Worm (Caenorhabditis elegans) whole organism, late embryonic: Measurements from ENCODE around the gene F10E9.3.
"Not testable (repeated sequence)": the region's sequence is repeated elsewhere in the genome, so short reads cannot be mapped to it uniquely, and the experiment has no call there.

Experiments
- K09A11.1 ChIP-seq: sonication (generic microtip); optimal IDR thresholded peaks from 2 replicates; lab custom pipeline; 2017; ENCODE audit warnings: antibody characterized with exemption, mild to moderate bottlenecking, missing genetic modification characterization, missing compliant biosample characterization; ENCODE audit not compliant: insufficient read depth
- ahr-1 ChIP-seq: sonication (generic microtip); optimal IDR thresholded peaks from 2 replicates; lab custom pipeline; 2016; ENCODE audit warnings: missing genetic modification characterization, missing compliant biosample characterization
- ama-1 ChIP-seq: fragments of 150-350 bp; optimal IDR thresholded peaks from 2 replicates; lab custom pipeline; 2014
- ceh-19 ChIP-seq: fragments of 200-800 bp; sonication (Bioruptor generic); optimal IDR thresholded peaks from 2 replicates; lab custom pipeline; 2018; ENCODE audit warnings: mild to moderate bottlenecking, missing genetic modification characterization, missing compliant biosample characterization
- ceh-2 ChIP-seq: sonication (generic microtip); optimal IDR thresholded peaks from 2 replicates; lab custom pipeline; 2016; ENCODE audit warnings: missing genotype, missing genetic modification characterization, missing compliant biosample characterization
- ceh-24 ChIP-seq: sonication (generic microtip); optimal IDR thresholded peaks from 2 replicates; lab custom pipeline; 2016; ENCODE audit warnings: mild to moderate bottlenecking, missing genetic modification characterization, missing compliant biosample characterization
- ceh-30 ChIP-seq: fragments of 150-350 bp; optimal IDR thresholded peaks from 2 replicates; lab custom pipeline; 2014; ENCODE audit warnings: missing biosample characterization, missing genetic modification characterization
- ceh-31 ChIP-seq: sonication (generic microtip); optimal IDR thresholded peaks from 2 replicates; lab custom pipeline; 2016; ENCODE audit warnings: missing genetic modification characterization, missing compliant biosample characterization
- ceh-34 ChIP-seq: sonication (generic microtip); optimal IDR thresholded peaks from 2 replicates; lab custom pipeline; 2016; ENCODE audit warnings: mild to moderate bottlenecking, missing genetic modification characterization, missing compliant biosample characterization
- ceh-48 ChIP-seq: sonication (generic microtip); optimal IDR thresholded peaks from 2 replicates; lab custom pipeline; 2016; ENCODE audit warnings: missing genetic modification characterization, inconsistent platforms, missing compliant biosample characterization
- ceh-6 ChIP-seq: fragments of 200-800 bp; sonication (Bioruptor generic); optimal IDR thresholded peaks from 2 replicates; lab custom pipeline; 2018; ENCODE audit warnings: mild to moderate bottlenecking, missing genetic modification characterization, missing compliant biosample characterization
- ceh-9 ChIP-seq: sonication (generic microtip); optimal IDR thresholded peaks from 2 replicates; lab custom pipeline; 2016; ENCODE audit warnings: mild to moderate bottlenecking, missing genetic modification characterization, inconsistent platforms, missing compliant biosample characterization
- che-1 ChIP-seq: sonication (generic microtip); optimal IDR thresholded peaks from 2 replicates; lab custom pipeline; 2016; ENCODE audit warnings: mild to moderate bottlenecking, missing genetic modification characterization, missing compliant biosample characterization
- dmd-4 ChIP-seq: sonication (generic microtip); optimal IDR thresholded peaks from 2 replicates; lab custom pipeline; 2016; ENCODE audit warnings: borderline replicate concordance, missing genetic modification characterization, missing compliant biosample characterization
- ets-4 ChIP-seq: sonication (generic microtip); optimal IDR thresholded peaks from 2 replicates; lab custom pipeline; 2016; ENCODE audit warnings: missing genetic modification characterization, missing compliant biosample characterization
- fax-1 ChIP-seq: sonication (generic microtip); optimal IDR thresholded peaks from 2 replicates; lab custom pipeline; 2016; ENCODE audit warnings: missing genotype, missing genetic modification characterization, missing compliant biosample characterization
- gmeb-2 ChIP-seq: sonication (generic microtip); optimal IDR thresholded peaks from 2 replicates; lab custom pipeline; 2016; ENCODE audit warnings: missing genetic modification characterization, inconsistent platforms, missing compliant biosample characterization
- hlh-13 ChIP-seq: fragments of 200-800 bp; sonication (Bioruptor generic); optimal IDR thresholded peaks from 2 replicates; lab custom pipeline; 2018; ENCODE audit warnings: mild to moderate bottlenecking, missing genetic modification characterization, missing compliant biosample characterization
- hlh-15 ChIP-seq: sonication (generic microtip); optimal IDR thresholded peaks from 2 replicates; lab custom pipeline; 2016; ENCODE audit warnings: missing genetic modification characterization, missing compliant biosample characterization
- hlh-30 ChIP-seq: sonication (generic microtip); optimal IDR thresholded peaks from 2 replicates; lab custom pipeline; 2017; ENCODE audit warnings: antibody characterized with exemption, missing genetic modification characterization, missing compliant biosample characterization; ENCODE audit not compliant: insufficient read depth
- mec-3 ChIP-seq: sonication (generic microtip); optimal IDR thresholded peaks from 2 replicates; lab custom pipeline; 2016; ENCODE audit warnings: borderline replicate concordance, missing genetic modification characterization, missing compliant biosample characterization
- nfya-1 ChIP-seq: sonication (generic microtip); optimal IDR thresholded peaks from 2 replicates; lab custom pipeline; 2017; ENCODE audit warnings: missing genetic modification characterization, mild to moderate bottlenecking, missing compliant biosample characterization, antibody characterized with exemption, moderate library complexity
- odd-2 ChIP-seq: sonication (generic microtip); optimal IDR thresholded peaks from 2 replicates; lab custom pipeline; 2017; ENCODE audit warnings: antibody characterized with exemption, mild to moderate bottlenecking, missing genetic modification characterization, missing compliant biosample characterization
- pat-9 ChIP-seq: fragments of 200-800 bp; sonication (Bioruptor generic); optimal IDR thresholded peaks from 2 replicates; lab custom pipeline; 2018; ENCODE audit warnings: mild to moderate bottlenecking, missing genetic modification characterization, moderate library complexity, missing compliant biosample characterization
- pax-1 ChIP-seq: fragments of 150-350 bp; optimal IDR thresholded peaks from 2 replicates; lab custom pipeline; 2014; ENCODE audit warnings: missing biosample characterization, missing genetic modification characterization
- pha-2 ChIP-seq: sonication (generic microtip); optimal IDR thresholded peaks from 2 replicates; lab custom pipeline; 2017; ENCODE audit warnings: mild to moderate bottlenecking, missing genetic modification characterization, missing compliant biosample characterization
- pqm-1 ChIP-seq: sonication (generic microtip); optimal IDR thresholded peaks from 2 replicates; lab custom pipeline; 2016; ENCODE audit warnings: missing genetic modification characterization, missing compliant biosample characterization
- ref-2 ChIP-seq: sonication (generic microtip); optimal IDR thresholded peaks from 2 replicates; lab custom pipeline; 2016; ENCODE audit warnings: missing genetic modification characterization, missing compliant biosample characterization
- sox-2 ChIP-seq: fragments of 200-800 bp; sonication (Bioruptor generic); IDR thresholded peaks from 2 replicates; pipeline ENCODE4 v1.3.6; 2022; ENCODE audit warnings: missing genetic modification reagents, missing genetic modification characterization, missing compliant biosample characterization
- tbx-7 ChIP-seq: sonication (generic microtip); optimal IDR thresholded peaks from 2 replicates; lab custom pipeline; 2016; ENCODE audit warnings: missing genotype, missing genetic modification characterization, missing compliant biosample characterization
- ttx-3 ChIP-seq: sonication (generic microtip); optimal IDR thresholded peaks from 2 replicates; lab custom pipeline; 2016; ENCODE audit warnings: missing genetic modification reagents, missing genetic modification characterization, missing compliant biosample characterization
- unc-42 ChIP-seq: sonication (generic microtip); optimal IDR thresholded peaks from 2 replicates; lab custom pipeline; 2016; ENCODE audit warnings: missing genotype, missing genetic modification characterization, missing compliant biosample characterization
- unc-55 ChIP-seq: sonication (generic microtip); optimal IDR thresholded peaks from 2 replicates; lab custom pipeline; 2017; ENCODE audit warnings: missing biosample characterization, missing genetic modification reagents, missing genetic modification characterization
- ztf-16 ChIP-seq: sonication (generic microtip); optimal IDR thresholded peaks from 2 replicates; lab custom pipeline; 2017; ENCODE audit warnings: missing genetic modification characterization, missing compliant biosample characterization

F10E9.3 gene

ce11 chrIII:8331779-8332178, 21.0 kb downstream of the F10E9.3 start, which contains the start of the genes mrps-18A and ZC262.2:
Gene mrps-18A (minus strand): TSS chrIII:8331919.
Gene ZC262.2 (plus strand): TSS chrIII:8332062.
- TF ChIP-seq gmeb-2 (tag; lab: Kevin White, UChicago): no peak
- TF ChIP-seq hlh-30 (tag; lab: Kevin White, UChicago): peak; percentile 62
- no peak for TF ChIP-seq ceh-31 (tag; lab: Kevin White, UChicago)
- TF ChIP-seq nfya-1 (tag; lab: Kevin White, UChicago): peak; percentile 9

DNA sequence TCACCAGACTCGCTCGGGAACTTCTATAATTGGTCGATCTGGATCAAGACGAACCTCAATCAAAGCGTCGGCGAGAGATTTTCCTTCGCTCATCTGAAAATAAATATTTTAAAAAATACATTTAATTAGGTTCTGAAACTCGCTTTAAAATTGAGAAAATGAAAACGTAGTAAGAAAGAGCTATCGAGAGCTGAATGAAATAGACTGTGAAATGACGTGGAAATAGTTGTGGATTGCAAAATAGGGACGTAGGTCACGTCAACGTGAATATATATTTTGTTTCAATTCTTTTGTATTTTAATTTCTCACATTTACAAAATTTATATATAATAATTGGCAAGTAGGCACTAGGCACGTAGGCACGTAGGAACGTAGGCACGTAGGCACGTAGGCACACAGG, 23.6 kb downstream of the F10E9.3 start, which contains the start of gene ZC262.4:
Gene ZC262.4 (minus strand): TSS at position 101 of the 400 bp plus-strand sequence.
- TF ChIP-seq tbx-7 (tag; lab: Kevin White, UChicago) (no peak), pqm-1 (tag; lab: Kevin White, UChicago) (no peak), ceh-24 (tag; lab: Kevin White, UChicago) (no peak), ceh-31 (tag; lab: Kevin White, UChicago) (no peak), dmd-4 (no peak), ceh-30 (tag; lab: Kevin White, UChicago) (no peak), ceh-48 (no peak), fax-1 (tag; lab: Kevin White, UChicago) (no peak), ceh-2 (tag; lab: Kevin White, UChicago) (no peak), ets-4 (tag; lab: Kevin White, UChicago) (no peak), mec-3 (no peak), ceh-19 (GFP tag; lab: Kevin White, UChicago) (no peak), gmeb-2 (tag; lab: Kevin White, UChicago) (no peak), pax-1 (tag; lab: Kevin White, UChicago) (no peak), odd-2 (tag; lab: Kevin White, UChicago) (no peak), hlh-13 (no peak)

ce11 chrIII:8339372-8339771, 28.6 kb downstream of the F10E9.3 start, which contains the start of gene clc-28:
Gene clc-28 (minus strand): TSS chrIII:8339472.
- TF ChIP-seq pat-9; K09A11.1; pha-2 (tag; lab: Kevin White, UChicago): not testable (repeated sequence)
- TF ChIP-seq, all 69 proteins: peak for 0; not testable (repeated sequence) for 69

DNA sequence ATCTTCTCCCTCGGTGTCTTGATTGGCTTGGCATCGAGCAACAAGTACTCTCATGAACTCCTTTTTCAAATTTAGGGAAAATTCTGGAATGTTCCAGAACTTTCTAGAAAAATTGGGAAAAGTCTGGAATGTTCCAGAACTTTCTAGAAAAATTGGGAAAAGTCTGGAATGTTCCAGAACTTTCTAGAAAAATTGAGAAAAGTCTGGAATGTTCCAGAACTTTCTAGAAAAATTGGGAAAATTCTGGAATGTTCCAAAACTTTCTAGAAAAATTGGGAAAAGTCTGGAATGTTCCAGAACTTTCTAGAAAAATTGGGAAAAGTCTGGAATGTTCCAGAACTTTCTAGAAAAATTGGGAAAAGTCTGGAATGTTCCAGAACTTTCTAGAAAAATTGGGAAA, 33.5 kb downstream of the F10E9.3 start, which contains the start of gene ZC262.7:
Gene ZC262.7 (minus strand): TSS at position 54 of the 400 bp plus-strand sequence.
- TF ChIP-seq hlh-15 (tag; lab: Kevin White, UChicago); ztf-16; ref-2: not testable (repeated sequence)
- TF ChIP-seq, all 69 proteins: peak for 0; not testable (repeated sequence) for 69

- TF ChIP-seq ceh-6 (GFP tag; lab: Kevin White, UChicago); ceh-34; ttx-3 (tag; lab: Kevin White, UChicago): not testable (repeated sequence)
These were observed 37.0 kb downstream of the F10E9.3 start, which contains the start of gene clc-29 for ce11 chrIII:8347822-8348221. Gene clc-29 (minus strand): TSS chrIII:8347922.

- TF ChIP-seq unc-55 (GFP tag; lab: Kevin White, UChicago) (peak; percentile 59), odd-2 (tag; lab: Kevin White, UChicago) (no peak), nfya-1 (tag; lab: Kevin White, UChicago) (peak; percentile 20), ceh-9 (tag; lab: Kevin White, UChicago) (no peak), ama-1 (lab: Kevin White, UChicago) (peak; percentile 47), ahr-1 (tag; lab: Kevin White, UChicago) (no peak), ceh-31 (tag; lab: Kevin White, UChicago) (peak; percentile 5), ceh-48 (peak; percentile 44), sox-2 (GFP tag; lab: Robert Waterston, UW) (peak; percentile 11; the same call in 1 of the 2 replicates), hlh-30 (tag; lab: Kevin White, UChicago) (peak; percentile 86), che-1 (tag; lab: Kevin White, UChicago) (no peak), unc-42 (tag; lab: Kevin White, UChicago) (peak; percentile 3)
These were observed 44.0 kb downstream of the F10E9.3 start, which contains the start of gene unc-116 for ce11 chrIII:8354644-8355461. Gene unc-116 (minus strand): TSS chrIII:8355174.
